Fruit fly (Drosophila melanogaster) Kc167 (cell line): ENCODE measurements around the gene mag.

Source experiments
- Myc ChIP-seq: fragments of >200 bp; optimal IDR thresholded peaks from 2 replicates; lab custom pipeline; 2017; ENCODE audit warnings: missing external identifiers
- Sin3A ChIP-seq: fragments of >200 bp; optimal IDR thresholded peaks from 2 replicates; lab custom pipeline; 2018; ENCODE audit warnings: missing external identifiers
- h ChIP-seq: fragments of >200 bp; optimal IDR thresholded peaks from 3 replicates; lab custom pipeline; 2018; ENCODE audit warnings: missing external identifiers
- insv ChIP-seq: fragments of >200 bp; optimal IDR thresholded peaks from 3 replicates; lab custom pipeline; 2018; ENCODE audit warnings: missing external identifiers
- psq ChIP-seq: fragments of >200 bp; optimal IDR thresholded peaks from 2 replicates; lab custom pipeline; 2017; ENCODE audit warnings: missing external identifiers

DNA sequence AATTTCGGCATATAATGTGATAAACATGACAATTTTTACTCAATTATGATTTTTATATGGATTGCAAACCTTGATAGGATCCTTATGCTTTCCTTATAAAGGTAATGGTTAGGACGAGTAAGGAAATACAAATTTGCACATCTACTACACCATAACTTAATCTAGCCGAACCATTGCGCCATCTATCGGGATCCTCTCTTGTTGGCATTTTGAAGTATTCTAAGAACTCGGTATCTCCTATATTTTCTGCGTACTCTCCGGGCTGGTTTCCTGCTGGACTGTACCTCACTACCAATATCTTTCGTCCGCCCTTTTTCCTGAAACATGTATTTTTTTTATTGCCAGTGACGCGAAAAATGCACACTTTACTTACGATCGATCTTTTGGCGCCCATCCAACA, 4.2 kb downstream of the mag start, which contains the start of gene atk:
- TF ChIP-seq Myc (no peak), insv (lab: Kevin White, UChicago) (no peak), h (lab: Kevin White, UChicago) (no peak), Sin3A (lab: Kevin White, UChicago) (no peak), psq (lab: Kevin White, UChicago) (no peak)
